Worm (Caenorhabditis elegans): ENCODE measurements around the gene unc-52.

Gene unc-52

DNA sequence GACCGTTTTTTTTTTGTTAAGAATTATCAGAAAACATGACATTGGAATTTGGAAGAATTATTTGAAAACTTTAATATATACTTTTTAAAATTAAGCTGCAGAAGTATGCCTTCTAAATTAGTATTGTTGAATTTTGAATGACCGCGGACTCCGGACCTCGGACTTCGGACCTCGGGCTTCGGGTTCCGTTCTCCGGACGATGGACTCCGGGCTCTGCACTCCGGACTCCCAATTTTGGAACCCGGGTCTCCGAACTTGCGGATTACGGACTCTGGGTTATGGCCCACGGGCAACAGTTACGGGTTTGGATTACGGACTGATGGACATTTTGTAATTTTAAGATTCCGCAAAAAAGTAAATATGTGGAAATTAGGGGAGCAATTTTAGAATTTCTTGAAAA lies 610 bp downstream of the unc-52 start:
- TF ChIP-seq mdl-1 (tag; optimal IDR thresholded peaks at IDR 0.05) (no peak), sma-3 (GFP tag; optimal IDR thresholded peaks at IDR 0.05) (no peak), ceh-16 (tag; optimal IDR thresholded peaks at IDR 0.05) (no peak), nhr-21 (tag; optimal IDR thresholded peaks at IDR 0.05) (no peak), ceh-82 (tag; optimal IDR thresholded peaks at IDR 0.05) (no peak), nhr-6 (tag; optimal IDR thresholded peaks at IDR 0.05) (no peak), gmeb-1 (tag; optimal IDR thresholded peaks at IDR 0.05) (no peak)

DNA sequence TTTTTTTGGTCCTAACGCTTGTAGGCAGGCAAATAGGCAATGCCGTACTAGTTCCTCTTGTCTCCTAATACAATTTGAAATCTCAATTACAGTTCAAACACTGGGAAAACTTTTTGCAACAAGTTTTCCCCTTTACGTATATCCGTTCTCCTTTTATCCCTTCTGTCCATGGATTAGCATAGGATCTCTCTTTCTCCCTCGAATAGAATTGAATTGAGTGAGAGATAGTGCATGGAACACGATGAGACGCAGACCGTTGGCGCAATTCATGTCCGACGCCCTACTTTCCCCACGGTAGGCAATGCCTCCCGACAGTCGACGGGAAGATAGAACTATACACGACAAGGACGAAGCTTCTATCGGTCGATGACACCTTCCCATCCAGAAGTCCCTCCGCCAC lies 6.1 kb downstream of the unc-52 start, which contains the start of gene hhat-1:
Gene hhat-1, plus strand, starts transcription at position 301 of the 400 bp plus-strand sequence.
- TF ChIP-seq nhr-23 (tag; optimal IDR thresholded peaks at IDR 0.05), result no peak
- no peak for TF ChIP-seq nhr-10 (tag; optimal IDR thresholded peaks at IDR 0.05)
- TF ChIP-seq nhr-129 (tag; optimal IDR thresholded peaks at IDR 0.05), result no peak
- TF ChIP-seq nhr-12 (tag; optimal IDR thresholded peaks at IDR 0.05), result no peak
- TF ChIP-seq dmd-4 (tag; optimal IDR thresholded peaks at IDR 0.05), result no peak
- no peak for TF ChIP-seq ceh-16 (tag; optimal IDR thresholded peaks at IDR 0.05)
- no peak for TF ChIP-seq alr-1 (tag; optimal IDR thresholded peaks at IDR 0.05)
- TF ChIP-seq gmeb-1 (tag; optimal IDR thresholded peaks at IDR 0.05), result no peak
- TF ChIP-seq sem-4 (tag; optimal IDR thresholded peaks at IDR 0.05), result no peak

DNA sequence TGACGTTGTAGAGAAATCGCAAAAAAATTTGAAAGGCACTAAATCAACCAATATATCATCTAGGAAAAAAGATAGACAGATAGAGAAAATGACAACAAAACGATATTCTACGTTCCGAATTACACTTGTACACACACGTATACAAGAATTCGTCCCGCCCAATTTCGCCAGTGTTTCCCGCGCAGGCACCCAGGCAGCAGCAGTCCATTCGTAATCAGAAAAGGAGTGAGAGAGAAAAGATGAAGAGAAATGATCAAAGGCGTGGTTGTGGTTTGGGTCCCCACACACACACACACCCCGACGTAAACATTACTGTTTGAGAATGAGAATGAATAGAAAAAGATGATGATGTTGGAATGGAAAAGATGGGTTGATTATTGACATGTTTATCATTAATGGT lies 10.6 kb downstream of the unc-52 start:
- TF ChIP-seq nhr-21 (tag; optimal IDR thresholded peaks at IDR 0.05) (peak; percentile 47), fos-1 (tag; optimal IDR thresholded peaks at IDR 0.05) (peak; percentile 42), skn-1 (tag; optimal IDR thresholded peaks at IDR 0.05) (no peak), elt-3 (tag; optimal IDR thresholded peaks at IDR 0.05) (no peak), dmd-4 (tag; optimal IDR thresholded peaks at IDR 0.05) (no peak), lin-13 (GFP tag; optimal IDR thresholded peaks at IDR 0.05) (no peak), unc-62 (GFP tag; optimal IDR thresholded peaks at IDR 0.05) (no peak), nhr-237 (tag; optimal IDR thresholded peaks at IDR 0.05) (no peak), blmp-1 (tag; optimal IDR thresholded peaks at IDR 0.05; ENCODE audit: insufficient read depth) (peak; percentile 65), nhr-25 (tag; optimal IDR thresholded peaks at IDR 0.05) (peak; percentile 61), nhr-10 (tag; optimal IDR thresholded peaks at IDR 0.05) (no peak), gmeb-1 (tag; optimal IDR thresholded peaks at IDR 0.05) (no peak), nhr-12 (tag; optimal IDR thresholded peaks at IDR 0.05) (no peak), ztf-11 (tag; optimal IDR thresholded peaks at IDR 0.05) (no peak), sma-9 (GFP tag; optimal IDR thresholded peaks at IDR 0.05) (peak; percentile 8), sma-9 (tag; optimal IDR thresholded peaks at IDR 0.05) (no peak), ceh-82 (tag; optimal IDR thresholded peaks at IDR 0.05) (no peak), ama-1 (optimal IDR thresholded peaks at IDR 0.05) (no peak), nhr-6 (tag; optimal IDR thresholded peaks at IDR 0.05) (no peak), egl-27 (tag; optimal IDR thresholded peaks at IDR 0.05) (no peak), C34F6.9 (tag; optimal IDR thresholded peaks at IDR 0.05) (no peak), nhr-129 (tag; optimal IDR thresholded peaks at IDR 0.05) (no peak), mab-5 (tag; optimal IDR thresholded peaks at IDR 0.05) (no peak), elt-1 (tag; optimal IDR thresholded peaks at IDR 0.05) (no peak), sma-3 (GFP tag; optimal IDR thresholded peaks at IDR 0.05) (peak; percentile 60), crh-2 (tag; optimal IDR thresholded peaks at IDR 0.05) (no peak)

DNA sequence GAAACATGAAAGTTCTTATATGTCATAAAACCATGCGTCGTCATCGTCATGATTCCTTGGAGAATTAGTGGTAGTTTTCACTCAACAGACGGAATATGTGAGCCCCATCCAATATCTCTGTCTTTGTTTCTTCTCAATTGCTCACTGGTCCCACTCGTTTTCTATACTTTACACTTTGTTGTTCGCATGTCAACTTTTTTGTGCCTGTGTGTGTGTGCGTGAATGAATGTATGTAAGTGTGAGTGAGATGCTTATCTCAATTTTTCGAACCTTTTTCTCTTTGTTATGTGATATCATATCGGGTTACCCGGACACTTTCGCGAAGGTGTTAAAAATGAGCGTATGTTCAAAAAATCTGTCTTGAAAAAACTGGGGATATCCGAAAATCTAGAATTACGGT lies 12.2 kb downstream of the unc-52 start:
- TF ChIP-seq lsy-2 (tag; optimal IDR thresholded peaks at IDR 0.05), result no peak
- TF ChIP-seq sma-9 (GFP tag; optimal IDR thresholded peaks at IDR 0.05), result peak; percentile 5
- no peak for TF ChIP-seq sma-9 (tag; optimal IDR thresholded peaks at IDR 0.05)
- TF ChIP-seq sem-4 (tag; optimal IDR thresholded peaks at IDR 0.05), result no peak

DNA sequence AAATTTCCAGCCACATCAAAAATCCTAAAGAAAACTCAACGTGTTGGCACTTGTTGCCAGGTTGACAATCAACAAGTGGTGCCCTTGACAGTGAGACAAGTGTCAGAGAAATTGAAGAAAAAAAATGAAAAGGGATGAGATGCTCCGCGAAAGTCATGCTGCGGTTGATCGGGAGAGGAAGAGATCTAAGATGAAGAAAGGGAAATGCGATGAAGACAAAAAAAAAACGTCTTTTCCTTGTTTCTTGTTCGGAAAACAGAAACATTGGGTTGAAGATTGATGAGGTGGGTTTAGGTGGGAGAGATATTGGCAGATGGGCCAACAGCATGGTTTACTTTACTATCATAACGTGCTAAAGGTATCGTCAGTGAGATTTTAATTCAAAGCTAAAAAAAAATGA lies 14.1 kb downstream of the unc-52 start:
- no peak for TF ChIP-seq nhr-10 (tag; optimal IDR thresholded peaks at IDR 0.05)
- TF ChIP-seq nhr-129 (tag; optimal IDR thresholded peaks at IDR 0.05), result peak; percentile 41

DNA sequence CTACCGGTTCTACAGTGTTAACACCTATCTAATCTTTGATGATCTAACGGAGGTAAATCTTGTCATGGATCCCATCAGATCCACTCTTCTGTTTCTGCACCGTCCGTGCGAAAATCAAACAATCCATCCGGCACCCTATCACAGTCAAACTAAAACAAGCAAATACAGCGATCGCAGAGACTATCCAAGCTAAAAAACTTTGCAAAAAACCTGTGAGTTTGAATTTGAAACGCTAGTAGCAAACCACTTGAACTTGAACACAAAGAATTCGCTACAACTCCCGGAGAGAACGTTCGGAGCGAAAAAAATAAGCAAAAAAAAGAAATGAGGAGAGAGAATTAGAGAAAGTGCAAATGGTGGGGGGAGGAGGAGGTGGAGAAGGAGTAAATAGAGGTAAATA lies 15.6 kb downstream of the unc-52 start:
- TF ChIP-seq nhr-25 (tag; optimal IDR thresholded peaks at IDR 0.05) (no peak), R02D3.7 (tag; optimal IDR thresholded peaks at IDR 0.05) (no peak), C34F6.9 (tag; optimal IDR thresholded peaks at IDR 0.05) (no peak), egl-27 (tag; optimal IDR thresholded peaks at IDR 0.05) (no peak), nhr-23 (tag; optimal IDR thresholded peaks at IDR 0.05) (no peak), ztf-11 (tag; optimal IDR thresholded peaks at IDR 0.05) (no peak), Y55F3AM.14 (GFP tag; optimal IDR thresholded peaks at IDR 0.05) (no peak), lin-39 (tag; optimal IDR thresholded peaks at IDR 0.05) (no peak), sma-3 (GFP tag; optimal IDR thresholded peaks at IDR 0.05) (no peak), nhr-6 (tag; optimal IDR thresholded peaks at IDR 0.05) (no peak), lsy-2 (tag; optimal IDR thresholded peaks at IDR 0.05) (no peak)
